Fruit fly (Drosophila melanogaster) whole organism, embryonic: ENCODE results near the gene CG33158.

Experiments
- Asciz ChIP-seq: fragments of 200-800 bp; sonication (Bioruptor generic); optimal IDR thresholded peaks from 2 replicates; lab custom pipeline; 2017; ENCODE audit warnings: missing biosample characterization, mild to moderate bottlenecking, missing genetic modification characterization, missing genetic modification reagents
- B-H1 ChIP-seq: fragments of 200-800 bp; sonication (Bioruptor generic); IDR thresholded peaks from 3 replicates; pipeline ENCODE4 v1.3.6; 2022; ENCODE audit warnings: missing biosample characterization, missing genetic modification characterization
- Bgb ChIP-seq: fragments of 200-800 bp; sonication (Bioruptor generic); IDR thresholded peaks from 2 replicates; pipeline ENCODE4 v1.3.6; 2022; ENCODE audit warnings: missing biosample characterization, missing genetic modification characterization; ENCODE audit not compliant: partially characterized antibody
- CG11504 ChIP-seq: fragments of 200-800 bp; sonication (Bioruptor generic); optimal IDR thresholded peaks from 3 replicates; lab custom pipeline; 2019; ENCODE audit warnings: missing biosample characterization, mild to moderate bottlenecking, missing genetic modification characterization, moderate library complexity
- CG11695 ChIP-seq: fragments of 200-800 bp; sonication (Bioruptor generic); IDR thresholded peaks from 3 replicates; pipeline ENCODE4 v1.3.6; 2022; ENCODE audit warnings: missing biosample characterization, missing genetic modification characterization
- CG12769 ChIP-seq: fragments of 200-800 bp; sonication (Bioruptor generic); optimal IDR thresholded peaks from 2 replicates; lab custom pipeline; 2019; ENCODE audit warnings: missing biosample characterization, mild to moderate bottlenecking, missing genetic modification characterization, moderate library complexity
- CG13424 ChIP-seq: fragments of 200-800 bp; sonication (Bioruptor generic); optimal IDR thresholded peaks from 2 replicates; lab custom pipeline; 2019; ENCODE audit warnings: missing biosample characterization, mild to moderate bottlenecking, missing genetic modification characterization, moderate library complexity
- CG14710 ChIP-seq: fragments of 200-800 bp; sonication (Bioruptor generic); optimal IDR thresholded peaks from 3 replicates; lab custom pipeline; 2019; ENCODE audit warnings: missing biosample characterization, mild to moderate bottlenecking, missing genetic modification characterization, moderate library complexity
- CG17359 ChIP-seq: fragments of 200-800 bp; sonication (Bioruptor generic); optimal IDR thresholded peaks from 3 replicates; lab custom pipeline; 2018; ENCODE audit warnings: missing biosample characterization, mild to moderate bottlenecking, missing genetic modification characterization, moderate library complexity
- CG17568 ChIP-seq: fragments of 200-800 bp; sonication (Bioruptor generic); optimal IDR thresholded peaks from 2 replicates; lab custom pipeline; 2018; ENCODE audit warnings: missing biosample characterization, mild to moderate bottlenecking, missing genetic modification characterization, moderate library complexity
- CG18764 ChIP-seq: fragments of 200-800 bp; sonication (Bioruptor generic); optimal IDR thresholded peaks from 3 replicates; lab custom pipeline; 2016; ENCODE audit warnings: missing biosample characterization, missing genetic modification characterization
- CG31365 ChIP-seq: fragments of 200-800 bp; sonication (Bioruptor generic); optimal IDR thresholded peaks from 2 replicates; lab custom pipeline; 2018; ENCODE audit warnings: missing biosample characterization, mild to moderate bottlenecking, missing genetic modification characterization
- CG3281 ChIP-seq: fragments of 200-800 bp; sonication (Bioruptor generic); optimal IDR thresholded peaks from 3 replicates; lab custom pipeline; 2017; ENCODE audit warnings: missing biosample characterization, mild to moderate bottlenecking, missing genetic modification characterization
- CG4424 ChIP-seq: fragments of 200-800 bp; sonication (Bioruptor generic); optimal IDR thresholded peaks from 3 replicates; lab custom pipeline; 2016; ENCODE audit warnings: missing biosample characterization, missing genetic modification characterization
- CG6254 ChIP-seq: fragments of 200-800 bp; sonication (Bioruptor generic); optimal IDR thresholded peaks from 3 replicates; lab custom pipeline; 2017; ENCODE audit warnings: mild to moderate bottlenecking, missing biosample characterization, missing genetic modification reagents, missing genetic modification characterization
- CG7839 ChIP-seq: fragments of 200-800 bp; sonication (Bioruptor generic); optimal IDR thresholded peaks from 3 replicates; lab custom pipeline; 2018; ENCODE audit warnings: missing biosample characterization, mild to moderate bottlenecking, missing genetic modification characterization, moderate library complexity
- CG9437 ChIP-seq: fragments of 200-800 bp; sonication (Bioruptor generic); optimal IDR thresholded peaks from 2 replicates; lab custom pipeline; 2018; ENCODE audit warnings: missing biosample characterization, mild to moderate bottlenecking, missing genetic modification characterization
- CTCF ChIP-seq: fragments of 200-800 bp; sonication (Bioruptor generic); optimal IDR thresholded peaks from 2 replicates; lab custom pipeline; 2017; ENCODE audit warnings: missing biosample characterization, mild to moderate bottlenecking, missing genetic modification characterization, moderate library complexity
- D19A ChIP-seq: fragments of 200-800 bp; optimal IDR thresholded peaks from 3 replicates; lab custom pipeline; 2019; ENCODE audit warnings: missing biosample characterization, mild to moderate bottlenecking, missing genetic modification characterization, moderate library complexity
- H15 ChIP-seq: fragments of 200-800 bp; sonication (Bioruptor generic); IDR thresholded peaks from 3 replicates; pipeline ENCODE4 v1.3.6; 2022; ENCODE audit warnings: missing biosample characterization, missing genetic modification characterization
- HmgZ ChIP-seq: fragments of 200-800 bp; sonication (Bioruptor generic); optimal IDR thresholded peaks from 2 replicates; lab custom pipeline; 2018; ENCODE audit warnings: missing biosample characterization, mild to moderate bottlenecking, missing genetic modification characterization
- Hr78 ChIP-seq, 2 experiments: fragments of 200-800 bp in 1 of 2; fragments of >200 bp in 1 of 2; sonication (Bioruptor generic) in 1 of 2; optimal IDR thresholded peaks; 2 replicates each; lab custom pipeline; 2017 to 2019; ENCODE audit warnings: missing biosample characterization in 2 of 2, missing genetic modification characterization in 2 of 2, mild to moderate bottlenecking in 1 of 2, moderate library complexity in 1 of 2
- Hsf ChIP-seq: fragments of 200-800 bp; sonication (Bioruptor generic); optimal IDR thresholded peaks from 3 replicates; lab custom pipeline; 2016; ENCODE audit warnings: missing biosample characterization, missing genetic modification characterization
- Lim3 ChIP-seq: fragments of 200-800 bp; sonication (Bioruptor generic); IDR thresholded peaks from 2 replicates; pipeline ENCODE4 v1.3.6; 2022; ENCODE audit warnings: missing biosample characterization, missing genetic modification characterization
- Mad ChIP-seq: fragments of 200-800 bp; sonication (Bioruptor generic); optimal IDR thresholded peaks from 2 replicates; lab custom pipeline; 2016; ENCODE audit warnings: missing biosample characterization, missing genetic modification characterization
- Pdp1 ChIP-seq, 2 experiments: fragments of 200-800 bp; sonication (Bioruptor generic); optimal IDR thresholded peaks; 3 replicates each; lab custom pipeline; 2016; ENCODE audit warnings: missing biosample characterization in 2 of 2, missing genetic modification characterization in 2 of 2, mild to moderate bottlenecking in 1 of 2, moderate library complexity in 1 of 2
- bbx ChIP-seq: fragments of 200-800 bp; sonication (Bioruptor generic); IDR thresholded peaks from 2 replicates; pipeline ENCODE4 v1.3.6; 2022; ENCODE audit warnings: missing biosample characterization, missing genetic modification characterization; ENCODE audit not compliant: partially characterized antibody
- bsh ChIP-seq, 2 experiments: fragments of 200-800 bp; sonication (Bioruptor generic); optimal IDR thresholded peaks; 2 replicates each; lab custom pipeline; 2017 to 2018; ENCODE audit warnings: mild to moderate bottlenecking in 2 of 2, missing biosample characterization in 2 of 2, missing genetic modification characterization in 2 of 2, moderate library complexity in 1 of 2
- cad ChIP-seq: fragments of >200 bp; optimal IDR thresholded peaks from 2 replicates; lab custom pipeline; 2017; ENCODE audit warnings: missing biosample characterization, missing genetic modification characterization
- cato ChIP-seq: fragments of 200-800 bp; sonication (Bioruptor generic); optimal IDR thresholded peaks from 2 replicates; lab custom pipeline; 2016; ENCODE audit warnings: missing biosample characterization, missing genetic modification characterization, borderline replicate concordance
- croc ChIP-seq: fragments of 200-800 bp; sonication (Bioruptor generic); conservative IDR thresholded peaks from 3 replicates; pipeline ENCODE4 v1.3.6; 2022; ENCODE audit warnings: missing biosample characterization, missing genetic modification characterization
- esg ChIP-seq: fragments of 200-800 bp; sonication (Bioruptor generic); conservative IDR thresholded peaks from 2 replicates; pipeline ENCODE4 v1.3.6; 2022; ENCODE audit warnings: missing biosample characterization, missing genetic modification characterization
- eyg ChIP-seq: fragments of 200-800 bp; sonication (Bioruptor generic); optimal IDR thresholded peaks from 3 replicates; lab custom pipeline; 2016; ENCODE audit warnings: missing biosample characterization, missing genetic modification characterization
- fd102C ChIP-seq: fragments of 200-800 bp; sonication (Bioruptor generic); optimal IDR thresholded peaks from 2 replicates; lab custom pipeline; 2018; ENCODE audit warnings: missing biosample characterization, mild to moderate bottlenecking, missing genetic modification characterization, moderate library complexity
- gem ChIP-seq: fragments of 200-800 bp; sonication (Bioruptor generic); optimal IDR thresholded peaks from 2 replicates; lab custom pipeline; 2019; ENCODE audit warnings: missing biosample characterization, mild to moderate bottlenecking, missing genetic modification characterization, moderate library complexity
- jigr1 ChIP-seq: fragments of 200-800 bp; sonication (Bioruptor generic); IDR thresholded peaks from 3 replicates; pipeline ENCODE4 v1.3.6; 2022; ENCODE audit warnings: missing biosample characterization, missing genetic modification characterization
- kni ChIP-seq: fragments of 200-800 bp; sonication (Bioruptor generic); optimal IDR thresholded peaks from 3 replicates; lab custom pipeline; 2017; ENCODE audit warnings: mild to moderate bottlenecking, missing biosample characterization, missing genetic modification reagents, missing genetic modification characterization
- lola ChIP-seq, 3 experiments: fragments of >200 bp in 2 of 3; fragments of 200-800 bp in 1 of 3; sonication (Bioruptor generic) in 1 of 3; optimal IDR thresholded peaks; 2 replicates each; lab custom pipeline; 2017 to 2019; ENCODE audit warnings: missing biosample characterization in 3 of 3, missing genetic modification characterization in 3 of 3, mild to moderate bottlenecking in 1 of 3, moderate library complexity in 1 of 3
- mirr ChIP-seq: fragments of 200-800 bp; sonication (Bioruptor generic); optimal IDR thresholded peaks from 3 replicates; lab custom pipeline; 2018; ENCODE audit warnings: missing biosample characterization, mild to moderate bottlenecking, missing genetic modification characterization
- nmo ChIP-seq: fragments of 200-800 bp; sonication (Bioruptor generic); optimal IDR thresholded peaks from 2 replicates; lab custom pipeline; 2018; ENCODE audit warnings: missing biosample characterization, mild to moderate bottlenecking, missing genetic modification characterization, moderate library complexity
- phol ChIP-seq: fragments of 200-800 bp; sonication (Bioruptor generic); optimal IDR thresholded peaks from 3 replicates; lab custom pipeline; 2018; ENCODE audit warnings: missing biosample characterization, mild to moderate bottlenecking, missing genetic modification characterization, moderate library complexity
- pita ChIP-seq: fragments of 200-800 bp; sonication (Bioruptor generic); optimal IDR thresholded peaks from 2 replicates; lab custom pipeline; 2017; ENCODE audit warnings: missing biosample characterization, mild to moderate bottlenecking, missing genetic modification characterization
- repo ChIP-seq: fragments of 200-800 bp; sonication (Bioruptor generic); optimal IDR thresholded peaks from 2 replicates; lab custom pipeline; 2016; ENCODE audit warnings: missing biosample characterization, missing genetic modification characterization
- sens ChIP-seq: fragments of 200-800 bp; sonication (Bioruptor generic); peaks from one replicate; lab custom pipeline; 2016; ENCODE audit warnings: missing biosample characterization, missing genetic modification characterization
- stwl ChIP-seq: fragments of 200-800 bp; sonication (Bioruptor generic); optimal IDR thresholded peaks from 3 replicates; lab custom pipeline; 2018; ENCODE audit warnings: missing biosample characterization, mild to moderate bottlenecking, missing genetic modification characterization, moderate library complexity
- unpg ChIP-seq: fragments of 200-800 bp; sonication (Bioruptor generic); optimal IDR thresholded peaks from 3 replicates; lab custom pipeline; 2018; ENCODE audit warnings: missing biosample characterization, mild to moderate bottlenecking, missing genetic modification characterization, moderate library complexity
- yki ChIP-seq: fragments of >200 bp; optimal IDR thresholded peaks from 3 replicates; lab custom pipeline; 2018
- zfh2 ChIP-seq: fragments of 200-800 bp; sonication (Bioruptor generic); optimal IDR thresholded peaks from 2 replicates; lab custom pipeline; 2016; ENCODE audit warnings: missing biosample characterization, missing genetic modification characterization

Gene CG33158

DNA sequence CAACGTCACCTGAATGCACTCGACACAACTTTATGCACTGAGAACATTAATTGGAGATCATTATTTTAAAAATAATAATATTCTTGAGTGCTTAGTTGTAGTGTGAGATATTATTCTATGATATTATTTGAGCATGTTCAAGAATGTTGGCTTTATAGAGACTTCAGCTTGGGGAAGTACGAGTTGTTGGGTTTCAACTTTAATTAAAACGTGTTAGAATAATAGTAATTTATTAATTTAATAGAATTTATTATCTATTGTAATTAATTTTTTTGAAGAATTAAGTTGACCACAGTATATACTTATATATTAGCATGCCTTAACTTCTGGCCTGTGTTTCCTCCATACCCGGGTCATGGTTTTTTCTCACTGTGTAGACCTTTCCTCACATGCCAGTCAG is 44.4 kb downstream of the CG33158 start (continued):
- TF ChIP-seq CG17359 (tag; lab: Kevin White, UChicago) (peak; percentile 23), phol (tag; lab: Kevin White, UChicago) (peak; percentile 25)
- TF ChIP-seq, all 482 proteins: peak for 23

dm6 chr3L:16470071-16470470 is 50.7 kb downstream of the CG33158 start:
- TF ChIP-seq CG17568 (GFP tag; lab: Kevin White, UChicago) (no peak), yki (lab: Kevin White, UChicago) (no peak), fd102C (GFP tag; lab: Kevin White, UChicago) (no peak), CTCF (GFP tag; lab: Kevin White, UChicago) (peak; percentile 57), sens (peak; percentile 69), Bgb (peak; percentile 40; the same call in 1 of the 2 replicates), stwl (peak; percentile 61), CG14710 (no peak), bbx (GFP tag; lab: Robert Waterston, UW) (no peak), mirr (GFP tag; lab: Kevin White, UChicago) (no peak), lola (GFP tag; optimal IDR thresholded peaks at IDR 0.05; lab: Kevin White, UChicago) (peak in 1 of 3 experiments; percentile 7), bsh (GFP tag; optimal IDR thresholded peaks at IDR 0.05; lab: Kevin White, UChicago) (no peak), jigr1 (GFP tag; lab: Robert Waterston, UW) (no peak), Pdp1 (GFP tag; optimal IDR thresholded peaks at IDR 0.05; lab: Kevin White, UChicago) (peak in 1 of 2 experiments; percentile 28), eyg (GFP tag; lab: Kevin White, UChicago) (no peak), HmgZ (tag; lab: Kevin White, UChicago) (peak; percentile 1), D19A (tag; lab: Kevin White, UChicago) (no peak), CG3281 (GFP tag; lab: Kevin White, UChicago) (no peak), CG31365 (no peak), Mad (no peak), CG11504 (tag; lab: Kevin White, UChicago) (peak; percentile 36), CG11695 (GFP tag; lab: Robert Waterston, UW) (no peak), pita (GFP tag; lab: Kevin White, UChicago) (no peak), H15 (no peak), B-H1 (GFP tag; lab: Robert Waterston, UW) (no peak), zfh2 (GFP tag; lab: Kevin White, UChicago) (no peak), repo (GFP tag; lab: Kevin White, UChicago) (no peak), cad (GFP tag; lab: Kevin White, UChicago) (no peak), CG9437 (GFP tag; lab: Kevin White, UChicago) (peak; percentile 99)

dm6 chr3L:16474130-16474529 is 54.7 kb downstream of the CG33158 start:
- TF ChIP-seq unpg (GFP tag; lab: Kevin White, UChicago): peak; percentile 45
- TF ChIP-seq kni (GFP tag; lab: Kevin White, UChicago): no peak
- TF ChIP-seq croc (GFP tag; lab: Robert Waterston, UW): peak; percentile 26; the same call in 2 of the 3 replicates
- peak; percentile 29 for TF ChIP-seq CG17359 (tag; lab: Kevin White, UChicago)
- peak; percentile 19 for TF ChIP-seq CG4424 (GFP tag; lab: Kevin White, UChicago)
- no peak for TF ChIP-seq CG12769 (tag; lab: Kevin White, UChicago)
- peak; percentile 14 for TF ChIP-seq Hsf (GFP tag; lab: Kevin White, UChicago)
- TF ChIP-seq cato (GFP tag; lab: Kevin White, UChicago): no peak
- peak; percentile 25 for TF ChIP-seq CG6254 (GFP tag; lab: Kevin White, UChicago)
- TF ChIP-seq phol (tag; lab: Kevin White, UChicago): peak; percentile 40
- TF ChIP-seq nmo (GFP tag; lab: Kevin White, UChicago): peak; percentile 33
- peak; percentile 79 for TF ChIP-seq sens
- peak; percentile 67 for TF ChIP-seq gem (tag; lab: Kevin White, UChicago)
- TF ChIP-seq CG18764 (GFP tag; lab: Kevin White, UChicago): no peak
- peak; percentile 53 for TF ChIP-seq CG7839 (tag; lab: Kevin White, UChicago)
- TF ChIP-seq CG13424 (tag; lab: Kevin White, UChicago): peak; percentile 5
- no peak for TF ChIP-seq Asciz (GFP tag; lab: Kevin White, UChicago)
- 0 out of 2 replicates have a peak, but pooled peaks have one; percentile 5 for TF ChIP-seq esg (GFP tag; lab: Robert Waterston, UW)
- TF ChIP-seq Hr78 (GFP tag; optimal IDR thresholded peaks at IDR 0.05; lab: Kevin White, UChicago): no peak
- TF ChIP-seq CG9437 (GFP tag; lab: Kevin White, UChicago): peak; percentile 26
- TF ChIP-seq Lim3 (GFP tag; lab: Robert Waterston, UW): peak; percentile 24; the same call in 1 of the 2 replicates
